Fruit fly (Drosophila melanogaster): Measurements from ENCODE around the gene MSAmiP.

The MSAmiP gene

DNA sequence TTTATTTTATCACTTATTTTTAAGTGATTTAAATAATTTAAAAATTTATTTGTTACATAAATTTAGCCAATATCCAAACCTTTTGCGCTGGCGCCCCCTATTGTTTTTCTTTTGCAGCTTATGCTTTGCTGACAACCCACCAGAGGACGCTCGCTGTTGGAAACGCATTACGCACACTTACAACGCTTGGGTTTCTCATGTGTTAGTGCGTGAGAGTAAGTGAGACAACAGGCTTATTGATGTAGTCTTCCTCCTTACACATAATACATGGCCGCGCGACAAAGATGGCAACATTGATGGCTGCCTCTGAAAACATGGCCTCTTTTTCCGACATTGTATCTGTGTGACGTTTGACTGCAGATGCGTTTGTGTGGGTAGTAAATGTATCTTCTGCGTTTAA is 26.8 kb downstream of the MSAmiP start (continued):
- TF ChIP-seq CG3919 (GFP tag; optimal IDR thresholded peaks at IDR 0.05) (peak; percentile 44), CG16779 (tag; optimal IDR thresholded peaks at IDR 0.05) (no peak), achi (GFP tag; optimal IDR thresholded peaks at IDR 0.05) (peak; percentile 0), ss (GFP tag; optimal IDR thresholded peaks at IDR 0.05) (no peak), spab (GFP tag; optimal IDR thresholded peaks at IDR 0.05) (no peak), cyc (GFP tag; optimal IDR thresholded peaks at IDR 0.05) (peak; percentile 40), CG15336 (GFP tag; IDR thresholded peaks at IDR 0.05) (no peak), dac (GFP tag; optimal IDR thresholded peaks at IDR 0.05) (peak; percentile 21), CG3032 (tag; optimal IDR thresholded peaks at IDR 0.05) (peak; percentile 16), topi (GFP tag; optimal IDR thresholded peaks at IDR 0.05) (peak; percentile 20), Gug (GFP tag; IDR thresholded peaks at IDR 0.05) (peak; percentile 14; the same call in 1 of the 2 replicates), Blimp-1 (GFP tag; optimal IDR thresholded peaks at IDR 0.05) (no peak), Eip75B (GFP tag; optimal IDR thresholded peaks at IDR 0.05) (peak; percentile 21), CG6163 (GFP tag; IDR thresholded peaks at IDR 0.05) (peak; percentile 52; the same call in 1 of the 3 replicates), CG4318 (GFP tag; optimal IDR thresholded peaks at IDR 0.05) (no peak), Lpt (GFP tag; optimal IDR thresholded peaks at IDR 0.05) (no peak), CG11762 (GFP tag; optimal IDR thresholded peaks at IDR 0.05; ENCODE audit: insufficient read depth) (no peak), CG10669 (GFP tag; optimal IDR thresholded peaks at IDR 0.05) (no peak), CG32006 (GFP tag; optimal IDR thresholded peaks at IDR 0.05) (peak; percentile 8), fd59A (GFP tag; optimal IDR thresholded peaks at IDR 0.05) (no peak), Hr38 (GFP tag; optimal IDR thresholded peaks at IDR 0.05) (no peak), Sox15 (GFP tag; optimal IDR thresholded peaks at IDR 0.05) (peak; percentile 11), eg (GFP tag; IDR thresholded peaks at IDR 0.05) (no peak), CG6276 (GFP tag; optimal IDR thresholded peaks at IDR 0.05) (no peak), CG34406 (GFP tag; optimal IDR thresholded peaks at IDR 0.05) (peak; percentile 18), Eip78C (GFP tag) (peak; percentile 71), lz (GFP tag; optimal IDR thresholded peaks at IDR 0.05) (peak; percentile 40), fd85E (GFP tag; optimal IDR thresholded peaks at IDR 0.05) (no peak), Eip93F (GFP tag; optimal IDR thresholded peaks at IDR 0.05) (no peak), Hr39 (GFP tag; optimal IDR thresholded peaks at IDR 0.05) (peak; percentile 56), OdsH (GFP tag; optimal IDR thresholded peaks at IDR 0.05) (peak; percentile 29), CG31627 (GFP tag; optimal IDR thresholded peaks at IDR 0.05) (peak; percentile 52), svp (GFP tag) (peak; percentile 77), acj6 (GFP tag; optimal IDR thresholded peaks at IDR 0.05) (peak; percentile 26), CG8319 (GFP tag; optimal IDR thresholded peaks at IDR 0.05) (peak; percentile 20), CG6792 (GFP tag; optimal IDR thresholded peaks at IDR 0.05) (peak; percentile 12), salr (GFP tag; optimal IDR thresholded peaks at IDR 0.05) (peak in 1 of 2 experiments; percentile 40), CG11902 (GFP tag; optimal IDR thresholded peaks at IDR 0.05) (no peak), CG6854 (GFP tag; optimal IDR thresholded peaks at IDR 0.05) (no peak)

DNA sequence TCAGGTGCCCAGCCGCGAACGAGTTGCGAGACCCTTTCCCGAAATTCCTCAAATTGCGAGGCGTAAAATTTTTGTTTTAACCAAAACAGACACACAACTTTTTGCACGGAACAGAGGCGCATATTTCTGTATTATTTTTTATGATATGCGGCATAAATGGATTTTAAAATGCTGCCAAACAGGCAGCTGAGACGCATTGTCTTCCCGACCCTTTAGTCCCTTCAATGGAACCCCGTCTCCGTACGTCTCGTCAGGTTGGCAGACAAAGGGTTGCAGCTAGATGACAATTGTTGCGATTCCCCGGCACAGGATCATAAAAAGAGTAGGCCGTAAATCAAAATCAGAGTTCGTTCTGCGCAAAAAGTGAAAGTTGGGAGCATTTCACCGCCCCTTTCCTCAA is 31.1 kb downstream of the MSAmiP start:
- TF ChIP-seq cyc (GFP tag; optimal IDR thresholded peaks at IDR 0.05) (no peak), Blimp-1 (GFP tag; optimal IDR thresholded peaks at IDR 0.05) (no peak), dac (GFP tag; optimal IDR thresholded peaks at IDR 0.05) (no peak), CG10669 (GFP tag; optimal IDR thresholded peaks at IDR 0.05) (no peak), OdsH (GFP tag; optimal IDR thresholded peaks at IDR 0.05) (no peak), ss (GFP tag; optimal IDR thresholded peaks at IDR 0.05) (no peak), esn (GFP tag; optimal IDR thresholded peaks at IDR 0.05) (no peak), pdm3 (GFP tag; optimal IDR thresholded peaks at IDR 0.05) (no peak), CG6163 (GFP tag; IDR thresholded peaks at IDR 0.05) (no peak), CG4318 (GFP tag; optimal IDR thresholded peaks at IDR 0.05) (no peak), dsx (GFP tag; optimal IDR thresholded peaks at IDR 0.05; ENCODE audit: poor library complexity, severe bottlenecking) (no peak), CG11294 (GFP tag; IDR thresholded peaks at IDR 0.05) (no peak), CG16779 (tag; optimal IDR thresholded peaks at IDR 0.05) (no peak), spab (GFP tag; optimal IDR thresholded peaks at IDR 0.05) (no peak), CG8632 (GFP tag; optimal IDR thresholded peaks at IDR 0.05) (no peak)

Measured in whole organism, prepupa.